Worm (Caenorhabditis elegans): Measurements from ENCODE around the gene srj-40.

- TF ChIP-seq med-1 (GFP tag; optimal IDR thresholded peaks at IDR 0.05; ENCODE audit: insufficient read depth) (no peak), ref-1 (GFP tag; conservative IDR thresholded peaks at IDR 0.05) (no peak), cog-1 (tag; optimal IDR thresholded peaks at IDR 0.05) (no peak), flt-1 (GFP tag; IDR thresholded peaks at IDR 0.05) (no peak), ztf-23 (GFP tag; IDR thresholded peaks at IDR 0.05) (no peak), tab-1 (GFP tag; IDR thresholded peaks at IDR 0.05) (no peak), T22C8.4 (GFP tag; IDR thresholded peaks at IDR 0.05) (no peak), klf-2 (GFP tag; conservative IDR thresholded peaks at IDR 0.05) (no peak), ztf-29 (GFP tag; IDR thresholded peaks at IDR 0.05) (no peak)
Measured at ce11 chrV:4120629-4121028, 19.0 kb downstream of the srj-40 start, which contains the start of gene T05B4.10.

All from whole organism, midembryonic.